Fruit fly (Drosophila melanogaster): ENCODE results near the gene Aldh.

dm6 chr2L:9430992-9431602 is 43.9 kb downstream of the Aldh start, which contains the start of the genes FucTB and scat:
- TF ChIP-seq CG8478 (optimal IDR thresholded peaks at IDR 0.05): no peak
- no peak for TF ChIP-seq Dll (optimal IDR thresholded peaks at IDR 0.05)
- no peak for TF ChIP-seq psq (optimal IDR thresholded peaks at IDR 0.05)
- no peak for TF ChIP-seq usp (GFP tag; optimal IDR thresholded peaks at IDR 0.05)
